Worm (Caenorhabditis elegans) whole organism, L4 larva: ENCODE data around the gene gsr-1.

Experiments used
- F10B5.3 ChIP-seq: sonication (generic microtip); optimal IDR thresholded peaks from 2 replicates; lab custom pipeline; 2016; ENCODE audit warnings: mild to moderate bottlenecking, missing genetic modification characterization, missing compliant biosample characterization
- ceh-44 ChIP-seq: fragments of 200-800 bp; sonication (Bioruptor generic); IDR thresholded peaks from 2 replicates; pipeline ENCODE4 v1.3.6; 2022; ENCODE audit warnings: missing genetic modification reagents, missing genetic modification characterization, missing compliant biosample characterization
- dmd-8 ChIP-seq: fragments of 200-800 bp; sonication (Bioruptor generic); IDR thresholded peaks from 2 replicates; pipeline ENCODE4 v1.3.6; 2022; ENCODE audit warnings: missing genetic modification characterization, missing compliant biosample characterization
- fos-1 ChIP-seq: fragments of 150-350 bp; optimal IDR thresholded peaks from 2 replicates; lab custom pipeline; 2014; ENCODE audit warnings: missing biosample characterization, missing genetic modification characterization
- lin-39 ChIP-seq: fragments of 150-350 bp; optimal IDR thresholded peaks from 2 replicates; lab custom pipeline; 2014; ENCODE audit warnings: missing biosample characterization, missing genetic modification reagents, missing genetic modification characterization
- mep-1 ChIP-seq: fragments of 150-350 bp; sonication (generic microtip); optimal IDR thresholded peaks from 3 replicates; lab custom pipeline; 2014; ENCODE audit warnings: missing biosample characterization, missing genetic modification characterization
- nhr-102 ChIP-seq: sonication (generic microtip); optimal IDR thresholded peaks from 2 replicates; lab custom pipeline; 2016; ENCODE audit warnings: mild to moderate bottlenecking, missing genetic modification characterization, moderate library complexity, missing compliant biosample characterization
- nhr-11 ChIP-seq: fragments of 150-350 bp; optimal IDR thresholded peaks from 2 replicates; lab custom pipeline; 2014; ENCODE audit warnings: missing biosample characterization, missing genetic modification characterization
- nhr-237 ChIP-seq: sonication (generic microtip); optimal IDR thresholded peaks from 2 replicates; lab custom pipeline; 2017; ENCODE audit warnings: missing biosample characterization, missing genetic modification characterization
- pha-4 ChIP-seq, 2 experiments: fragments of 150-350 bp in 1 of 2; fragments of 200-800 bp in 1 of 2; sonication (Bioruptor generic) in 1 of 2; IDR thresholded peaks in 1 of 2; optimal IDR thresholded peaks in 1 of 2; 2 replicates each; pipeline versions ENCODE4 v1.3.6 to Lab custom; 2014 to 2022; ENCODE audit warnings: missing genetic modification characterization in 2 of 2, missing genetic modification reagents in 2 of 2, missing biosample characterization in 1 of 2, missing compliant biosample characterization in 1 of 2
- saeg-2 ChIP-seq: fragments of 200-800 bp; sonication (Bioruptor generic); IDR thresholded peaks from 2 replicates; pipeline ENCODE4 v1.3.6; 2022; ENCODE audit warnings: missing genetic modification reagents, missing genetic modification characterization, missing compliant biosample characterization
- spr-3 ChIP-seq: fragments of 200-800 bp; sonication (Bioruptor generic); optimal IDR thresholded peaks from 2 replicates; lab custom pipeline; 2018; ENCODE audit warnings: mild to moderate bottlenecking, missing genetic modification characterization, missing compliant biosample characterization
- zip-11 ChIP-seq: fragments of 200-800 bp; sonication (Bioruptor generic); IDR thresholded peaks from 2 replicates; pipeline ENCODE4 v1.3.6; 2022; ENCODE audit warnings: missing genetic modification characterization, missing compliant biosample characterization

DNA sequence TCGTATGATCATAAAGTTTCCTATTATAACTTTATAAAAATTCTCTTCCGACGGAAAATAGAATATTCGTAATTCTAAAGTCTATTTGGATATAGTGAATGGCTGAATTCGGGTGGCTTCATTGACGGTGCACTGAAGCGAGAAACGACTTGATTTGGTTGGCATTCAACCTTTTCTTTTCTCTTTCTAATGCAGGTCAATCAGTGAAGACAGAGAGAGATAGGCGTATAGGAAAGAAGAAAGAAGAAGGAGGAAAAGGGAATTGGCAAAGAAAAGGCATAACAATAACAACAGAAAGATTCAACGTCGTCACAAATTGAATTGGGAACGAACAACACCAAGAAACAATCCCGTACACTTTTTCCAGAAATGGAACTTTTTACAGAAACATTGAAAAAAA lies 24.8 kb downstream of the gsr-1 start:
- TF ChIP-seq nhr-237 = no peak
- TF ChIP-seq ceh-44 = no peak
- no peak for TF ChIP-seq pha-4 (GFP tag; IDR thresholded peaks at IDR 0.05; lab: Robert Waterston, UW)
- no peak for TF ChIP-seq pha-4 (tag; optimal IDR thresholded peaks at IDR 0.05; lab: Kevin White, UChicago)
- no peak for TF ChIP-seq nhr-11 (tag; lab: Kevin White, UChicago)
- no peak for TF ChIP-seq F10B5.3
- no peak for TF ChIP-seq zip-11 (GFP tag; lab: Robert Waterston, UW)
- TF ChIP-seq dmd-8 = no peak
- no peak for TF ChIP-seq mep-1 (tag; lab: Kevin White, UChicago)
- TF ChIP-seq saeg-2 (GFP tag; lab: Robert Waterston, UW) = no peak
- TF ChIP-seq fos-1 = no peak
- no peak for TF ChIP-seq nhr-102 (tag; lab: Kevin White, UChicago)
- no peak for TF ChIP-seq lin-39 (tag; lab: Kevin White, UChicago)
- TF ChIP-seq spr-3 = no peak
